Worm (Caenorhabditis elegans) whole organism, young adult: ENCODE data around the gene F01G10.10.
A peak's percentile ranks its signal among the peaks of the same experiment; 100 is the strongest.

Source experiments
- B0019.2 ChIP-seq: fragments of 200-800 bp; sonication (Bioruptor generic); conservative IDR thresholded peaks from 2 replicates; pipeline ENCODE4 v1.3.6; 2022; ENCODE audit warnings: missing genetic modification reagents, missing genetic modification characterization, missing compliant biosample characterization
- B0336.3 ChIP-seq: fragments of 200-800 bp; sonication (Bioruptor generic); IDR thresholded peaks from 2 replicates; pipeline ENCODE4 v1.3.6; 2022; ENCODE audit warnings: missing genetic modification characterization, missing compliant biosample characterization
- D2030.7 ChIP-seq: fragments of 200-800 bp; sonication (Bioruptor generic); IDR thresholded peaks from 2 replicates; pipeline ENCODE4 v1.3.6; 2022; ENCODE audit warnings: missing genetic modification reagents, missing genetic modification characterization, missing compliant biosample characterization
- F49E8.2 ChIP-seq: sonication (generic microtip); optimal IDR thresholded peaks from 3 replicates; lab custom pipeline; 2017; ENCODE audit warnings: missing genetic modification characterization, mild to moderate bottlenecking, missing compliant biosample characterization, antibody characterized with exemption, moderate library complexity; ENCODE audit not compliant: insufficient read depth
- F55B11.4 ChIP-seq: sonication (generic microtip); optimal IDR thresholded peaks from 2 replicates; lab custom pipeline; 2016; ENCODE audit warnings: missing compliant biosample characterization, missing genetic modification characterization, borderline replicate concordance; ENCODE audit not compliant: insufficient read depth
- F57C9.4 ChIP-seq: sonication (generic microtip); optimal IDR thresholded peaks from 2 replicates; lab custom pipeline; 2017; ENCODE audit warnings: mild to moderate bottlenecking, missing genetic modification characterization, missing compliant biosample characterization
- Y53F4B.3 ChIP-seq: fragments of 200-800 bp; sonication (Bioruptor generic); IDR thresholded peaks from 2 replicates; pipeline ENCODE4 v1.3.6; 2022; ENCODE audit warnings: missing genetic modification reagents, missing genetic modification characterization, missing compliant biosample characterization
- Y56A3A.18 ChIP-seq: fragments of 200-800 bp; sonication (Bioruptor generic); IDR thresholded peaks from 2 replicates; pipeline ENCODE4 v1.3.6; 2022; ENCODE audit warnings: missing genetic modification reagents, missing genetic modification characterization, missing compliant biosample characterization
- Y79H2A.3 ChIP-seq: fragments of 200-800 bp; sonication (Bioruptor generic); conservative IDR thresholded peaks from 2 replicates; pipeline ENCODE4 v1.3.6; 2022; ENCODE audit warnings: missing genetic modification reagents, missing genetic modification characterization, missing compliant biosample characterization
- ZK185.1 ChIP-seq: sonication (generic microtip); optimal IDR thresholded peaks from 2 replicates; lab custom pipeline; 2016; ENCODE audit warnings: mild to moderate bottlenecking, missing genetic modification characterization, missing compliant biosample characterization; ENCODE audit not compliant: poor library complexity, severe bottlenecking
- athp-1 ChIP-seq: sonication (generic microtip); optimal IDR thresholded peaks from 2 replicates; lab custom pipeline; 2017; ENCODE audit warnings: mild to moderate bottlenecking, missing genetic modification characterization, missing compliant biosample characterization
- cebp-1 ChIP-seq, 2 experiments: fragments of 200-800 bp in 1 of 2; sonication (Bioruptor generic) in 1 of 2; sonication (generic microtip) in 1 of 2; IDR thresholded peaks in 1 of 2; optimal IDR thresholded peaks in 1 of 2; 2 replicates each; pipeline versions ENCODE4 v1.3.6 to Lab custom; 2017 to 2022; ENCODE audit warnings: missing compliant biosample characterization in 2 of 2, missing genetic modification characterization in 2 of 2, mild to moderate bottlenecking in 1 of 2, missing genetic modification reagents in 1 of 2, moderate library complexity in 1 of 2
- ceh-100 ChIP-seq: fragments of 200-800 bp; sonication (Bioruptor generic); IDR thresholded peaks from 2 replicates; pipeline ENCODE4 v1.3.6; 2022; ENCODE audit warnings: missing genetic modification reagents, missing genetic modification characterization, missing compliant biosample characterization
- ceh-27 ChIP-seq: fragments of 200-800 bp; sonication (Bioruptor generic); optimal IDR thresholded peaks from 2 replicates; lab custom pipeline; 2018; ENCODE audit warnings: mild to moderate bottlenecking, missing genetic modification characterization, moderate library complexity, missing compliant biosample characterization
- ceh-91 ChIP-seq: fragments of 200-800 bp; sonication (Bioruptor generic); IDR thresholded peaks from 2 replicates; pipeline ENCODE4 v1.3.6; 2022; ENCODE audit warnings: missing genetic modification reagents, missing genetic modification characterization, missing compliant biosample characterization
- die-1 ChIP-seq: sonication (generic microtip); optimal IDR thresholded peaks from 2 replicates; lab custom pipeline; 2016; ENCODE audit warnings: missing genotype, mild to moderate bottlenecking, missing genetic modification characterization, missing compliant biosample characterization
- dox-1 ChIP-seq: fragments of 200-800 bp; sonication (Bioruptor generic); IDR thresholded peaks from 2 replicates; pipeline ENCODE4 v1.3.6; 2022; ENCODE audit warnings: missing genetic modification reagents, missing genetic modification characterization, missing compliant biosample characterization
- efl-1 ChIP-seq: fragments of 150-350 bp; optimal IDR thresholded peaks from 2 replicates; lab custom pipeline; 2014; ENCODE audit warnings: missing biosample characterization, missing genetic modification reagents, missing genetic modification characterization
- egl-44 ChIP-seq: fragments of 200-800 bp; sonication (Bioruptor generic); IDR thresholded peaks from 2 replicates; pipeline ENCODE4 v1.3.6; 2022; ENCODE audit warnings: missing genetic modification reagents, missing genetic modification characterization, missing compliant biosample characterization
- ekl-4 ChIP-seq: fragments of 200-800 bp; sonication (Bioruptor generic); IDR thresholded peaks from 2 replicates; pipeline ENCODE4 v1.3.6; 2022; ENCODE audit warnings: missing genetic modification reagents, missing genetic modification characterization, missing compliant biosample characterization
- ets-4 ChIP-seq: fragments of 200-800 bp; sonication (Bioruptor generic); optimal IDR thresholded peaks from 2 replicates; lab custom pipeline; 2018; ENCODE audit warnings: mild to moderate bottlenecking, missing genetic modification characterization, missing compliant biosample characterization
- hmg-1.2 ChIP-seq: fragments of 200-800 bp; sonication (Bioruptor generic); IDR thresholded peaks from 2 replicates; pipeline ENCODE4 v1.3.6; 2022; ENCODE audit warnings: missing genetic modification reagents, missing genetic modification characterization, missing compliant biosample characterization
- hrde-1 ChIP-seq: sonication (generic microtip); optimal IDR thresholded peaks from 2 replicates; lab custom pipeline; 2016; ENCODE audit warnings: missing genetic modification characterization, mild to moderate bottlenecking, missing compliant biosample characterization, moderate library complexity, missing genotype, missing genetic modification reagents, borderline replicate concordance
- hsf-1 ChIP-seq: fragments of 200-800 bp; sonication (Bioruptor generic); IDR thresholded peaks from 2 replicates; pipeline ENCODE4 v1.3.6; 2022; ENCODE audit warnings: missing genetic modification reagents, missing genetic modification characterization, missing compliant biosample characterization
- let-526 ChIP-seq: fragments of 200-800 bp; sonication (Bioruptor generic); IDR thresholded peaks from 2 replicates; pipeline ENCODE4 v1.3.6; 2022; ENCODE audit warnings: missing genetic modification reagents, missing genetic modification characterization, missing compliant biosample characterization
- lin-54 ChIP-seq: fragments of 200-800 bp; sonication (Bioruptor generic); optimal IDR thresholded peaks from 2 replicates; lab custom pipeline; 2018; ENCODE audit warnings: mild to moderate bottlenecking, missing genetic modification characterization, missing compliant biosample characterization
- madf-3 ChIP-seq: fragments of 200-800 bp; sonication (Bioruptor generic); IDR thresholded peaks from 2 replicates; pipeline ENCODE4 v1.3.6; 2022; ENCODE audit warnings: missing genetic modification reagents, missing genetic modification characterization, missing compliant biosample characterization
- madf-6 ChIP-seq: fragments of 200-800 bp; sonication (Bioruptor generic); IDR thresholded peaks from 2 replicates; pipeline ENCODE4 v1.3.6; 2022; ENCODE audit warnings: missing genetic modification reagents, missing genetic modification characterization, missing compliant biosample characterization
- mcd-1 ChIP-seq: fragments of 200-800 bp; sonication (Bioruptor generic); IDR thresholded peaks from 2 replicates; pipeline ENCODE4 v1.3.6; 2022; ENCODE audit warnings: missing genetic modification reagents, missing genetic modification characterization, missing compliant biosample characterization
- mxl-1 ChIP-seq: sonication (generic microtip); optimal IDR thresholded peaks from 2 replicates; lab custom pipeline; 2016; ENCODE audit warnings: missing genetic modification characterization, missing compliant biosample characterization
- nfya-2 ChIP-seq: fragments of 200-800 bp; sonication (Bioruptor generic); IDR thresholded peaks from 2 replicates; pipeline ENCODE4 v1.3.6; 2022; ENCODE audit warnings: missing genetic modification reagents, missing genetic modification characterization, missing compliant biosample characterization
- nhr-80 ChIP-seq: sonication (generic microtip); optimal IDR thresholded peaks from 2 replicates; lab custom pipeline; 2016; ENCODE audit warnings: missing genetic modification characterization, missing compliant biosample characterization
- rcor-1 ChIP-seq: fragments of 200-800 bp; sonication (Bioruptor generic); IDR thresholded peaks from 2 replicates; pipeline ENCODE4 v1.3.6; 2022; ENCODE audit warnings: missing genetic modification reagents, missing genetic modification characterization, missing compliant biosample characterization
- sea-2 ChIP-seq: fragments of 200-800 bp; sonication (Bioruptor generic); IDR thresholded peaks from 2 replicates; pipeline ENCODE4 v1.3.6; 2022; ENCODE audit warnings: missing genetic modification characterization, missing compliant biosample characterization
- snpc-1.1 ChIP-seq: sonication (generic microtip); optimal IDR thresholded peaks from 2 replicates; lab custom pipeline; 2017; ENCODE audit warnings: missing genetic modification characterization, mild to moderate bottlenecking, missing compliant biosample characterization, antibody characterized with exemption, moderate library complexity, missing genotype, missing genetic modification reagents; ENCODE audit not compliant: insufficient read depth
- snpc-3.4 ChIP-seq: sonication (generic microtip); optimal IDR thresholded peaks from 2 replicates; lab custom pipeline; 2017; ENCODE audit warnings: missing genetic modification characterization, mild to moderate bottlenecking, missing compliant biosample characterization, antibody characterized with exemption, moderate library complexity, missing genotype, missing genetic modification reagents
- snpc-4 ChIP-seq, 5 experiments: fragments of 150-350 bp in 1 of 5; sonication (generic microtip) in 4 of 5; optimal IDR thresholded peaks; 2 replicates each; lab custom pipeline; 2014 to 2018; ENCODE audit warnings: missing genetic modification characterization in 5 of 5, missing biosample characterization in 3 of 5, antibody characterized with exemption in 2 of 5, mild to moderate bottlenecking in 2 of 5, missing compliant biosample characterization in 2 of 5, missing genotype in 2 of 5, moderate library complexity in 2 of 5, missing genetic modification reagents in 1 of 5
- tlf-1 ChIP-seq: fragments of 200-800 bp; sonication (Bioruptor generic); optimal IDR thresholded peaks from 2 replicates; lab custom pipeline; 2018; ENCODE audit warnings: mild to moderate bottlenecking, missing genetic modification characterization, missing compliant biosample characterization
- zfh-2 ChIP-seq: fragments of 200-800 bp; sonication (Bioruptor generic); conservative IDR thresholded peaks from 2 replicates; pipeline ENCODE4 v1.3.6; 2022; ENCODE audit warnings: missing genetic modification reagents, missing genetic modification characterization, missing compliant biosample characterization
- ztf-26 ChIP-seq: sonication (generic microtip); optimal IDR thresholded peaks from 2 replicates; lab custom pipeline; 2017; ENCODE audit warnings: missing genetic modification characterization, missing compliant biosample characterization
- ztf-28 ChIP-seq: fragments of 200-800 bp; sonication (Bioruptor generic); IDR thresholded peaks from 2 replicates; pipeline ENCODE4 v1.3.6; 2022; ENCODE audit warnings: missing genetic modification reagents, missing genetic modification characterization, missing compliant biosample characterization

Gene F01G10.10

ce11 chrIV:10250577-10251075, 4.7 kb downstream of the F01G10.10 start, which contains the start of gene daf-14:
Gene daf-14 (plus strand): TSS chrIV:10250627.
- TF ChIP-seq ztf-26 (tag; lab: Kevin White, UChicago) (peak; percentile 43), nhr-80 (peak; percentile 20), madf-3 (GFP tag; lab: Robert Waterston, UW) (no peak), ceh-27 (GFP tag; lab: Kevin White, UChicago) (no peak), ZK185.1 (no peak), cebp-1 (GFP tag; IDR thresholded peaks at IDR 0.05; lab: Robert Waterston, UW) (no peak), cebp-1 (tag; optimal IDR thresholded peaks at IDR 0.05; lab: Kevin White, UChicago) (peak; percentile 22), tlf-1 (GFP tag; lab: Kevin White, UChicago) (no peak), B0019.2 (no peak)
- TF ChIP-seq, all 124 proteins: peak for 3

- TF ChIP-seq D2030.7: no peak
- no peak for TF ChIP-seq F49E8.2 (tag; lab: Kevin White, UChicago)
- TF ChIP-seq ceh-91 (GFP tag; lab: Robert Waterston, UW): no peak
- TF ChIP-seq cebp-1 (GFP tag; IDR thresholded peaks at IDR 0.05; lab: Robert Waterston, UW): no peak
- TF ChIP-seq cebp-1 (tag; optimal IDR thresholded peaks at IDR 0.05; lab: Kevin White, UChicago): no peak
- no peak for TF ChIP-seq snpc-3.4
- TF ChIP-seq B0336.3 (GFP tag; lab: Robert Waterston, UW): no peak
- no peak for TF ChIP-seq zfh-2 (GFP tag; lab: Robert Waterston, UW)
- no peak for TF ChIP-seq sea-2 (GFP tag; lab: Robert Waterston, UW)
- TF ChIP-seq egl-44 (GFP tag; lab: Robert Waterston, UW): no peak
- no peak for TF ChIP-seq hmg-1.2 (GFP tag; lab: Robert Waterston, UW)
- TF ChIP-seq lin-54 (GFP tag; lab: Kevin White, UChicago): no peak
- no peak for TF ChIP-seq dox-1 (GFP tag; lab: Robert Waterston, UW)
Observed at ce11 chrIV:10251261-10251660, 5.3 kb downstream of the F01G10.10 start.

- TF ChIP-seq snpc-4 (GFP tag; optimal IDR thresholded peaks at IDR 0.05; lab: Kevin White, UChicago): no peak
- TF ChIP-seq snpc-4 (tag; optimal IDR thresholded peaks at IDR 0.05; lab: Kevin White, UChicago): no peak
- TF ChIP-seq F55B11.4 (tag; lab: Kevin White, UChicago): no peak
- TF ChIP-seq ets-4 (GFP tag; lab: Kevin White, UChicago): no peak
- TF ChIP-seq mxl-1 (tag; lab: Kevin White, UChicago): no peak
- TF ChIP-seq hsf-1 (GFP tag; lab: Robert Waterston, UW): no peak
Observed at ce11 chrIV:10251764-10252163, 5.8 kb downstream of the F01G10.10 start.

ce11 chrIV:10252350-10252792, 6.4 kb downstream of the F01G10.10 start:
- TF ChIP-seq efl-1 (GFP tag; lab: Kevin White, UChicago): no peak
- TF ChIP-seq Y56A3A.18 (GFP tag; lab: Robert Waterston, UW): no peak
- TF ChIP-seq ets-4 (GFP tag; lab: Kevin White, UChicago): no peak
- TF ChIP-seq ceh-100 (GFP tag; lab: Robert Waterston, UW): 0 out of 2 replicates have a peak, but pooled peaks have one; percentile 10
- TF ChIP-seq let-526: peak; percentile 33; the same call in 1 of the 2 replicates
- peak; percentile 71 for TF ChIP-seq mcd-1 (GFP tag; lab: Robert Waterston, UW)
- peak; percentile 12; the same call in 1 of the 2 replicates for TF ChIP-seq madf-6 (GFP tag; lab: Robert Waterston, UW)
- peak; percentile 39 for TF ChIP-seq die-1 (tag; lab: Kevin White, UChicago)
- TF ChIP-seq Y53F4B.3 (GFP tag; lab: Robert Waterston, UW): no peak
- no peak for TF ChIP-seq ceh-91 (GFP tag; lab: Robert Waterston, UW)
- no peak for TF ChIP-seq hrde-1 (tag; lab: Kevin White, UChicago)
- no peak for TF ChIP-seq snpc-1.1 (tag; lab: Kevin White, UChicago)
- TF ChIP-seq nfya-2: no peak
- TF ChIP-seq rcor-1 (GFP tag; lab: Robert Waterston, UW): 0 out of 2 replicates have a peak, but pooled peaks have one; percentile 43
- peak; percentile 72 for TF ChIP-seq ceh-27 (GFP tag; lab: Kevin White, UChicago)
- TF ChIP-seq athp-1 (tag; lab: Kevin White, UChicago): no peak
- TF ChIP-seq ztf-28 (GFP tag; lab: Robert Waterston, UW): no peak
- peak; percentile 32 for TF ChIP-seq ZK185.1
- TF ChIP-seq ekl-4: 0 out of 2 replicates have a peak, but pooled peaks have one; percentile 28
- no peak for TF ChIP-seq F57C9.4 (tag; lab: Kevin White, UChicago)
- no peak for TF ChIP-seq Y79H2A.3 (GFP tag; lab: Robert Waterston, UW)
